Worm (Caenorhabditis elegans) whole organism, L4/young adult: ENCODE data around the gene rbm-28.

Source experiments
- W03F9.2 ChIP-seq: fragments of 150-350 bp; optimal IDR thresholded peaks from 2 replicates; lab custom pipeline; 2014; ENCODE audit warnings: missing biosample characterization, missing genetic modification characterization
- dao-5 ChIP-seq: sonication (generic microtip); optimal IDR thresholded peaks from 2 replicates; lab custom pipeline; 2016; ENCODE audit warnings: missing genotype, missing genetic modification characterization, moderate library complexity, missing compliant biosample characterization
- him-1 ChIP-seq: sonication (generic microtip); optimal IDR thresholded peaks from 2 replicates; lab custom pipeline; 2016; ENCODE audit warnings: missing genotype, missing genetic modification reagents, missing genetic modification characterization, missing compliant biosample characterization

DNA sequence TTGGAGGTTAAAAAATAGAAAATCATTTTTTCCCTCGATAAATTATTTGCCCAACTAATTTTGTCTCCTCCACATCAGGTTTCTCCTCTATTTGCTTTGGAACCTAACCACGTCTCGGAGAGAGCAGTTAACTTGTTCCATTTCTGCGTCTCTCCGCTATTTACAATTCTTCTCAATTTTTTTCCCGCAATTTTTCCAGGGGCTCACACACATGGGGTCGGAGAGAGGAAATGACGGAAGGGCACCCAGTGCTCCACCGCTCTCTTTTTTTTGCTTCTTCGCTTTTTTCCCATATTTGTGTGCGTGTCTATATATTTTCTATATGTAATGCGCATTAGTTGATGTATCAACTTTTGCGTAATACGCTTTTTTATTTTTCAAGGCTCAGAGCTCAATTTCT is 46.5 kb upstream of the rbm-28 start:
- no peak for TF ChIP-seq W03F9.2
- TF ChIP-seq dao-5, result no peak
- no peak for TF ChIP-seq him-1 (tag; lab: Kevin White, UChicago)
